Fruit fly (Drosophila melanogaster) whole organism, embryonic: Measurements from ENCODE around the gene asun.

ENCODE experiments used
- Antp ChIP-seq: fragments of 200-800 bp; sonication (Bioruptor generic); optimal IDR thresholded peaks from 3 replicates; lab custom pipeline; 2016; ENCODE audit warnings: missing biosample characterization, missing genetic modification characterization
- Atf-2 ChIP-seq: fragments of 200-800 bp; sonication (Bioruptor generic); optimal IDR thresholded peaks from 2 replicates; lab custom pipeline; 2016; ENCODE audit warnings: missing biosample characterization, missing genetic modification characterization
- CG10431 ChIP-seq: fragments of 200-800 bp; sonication (Bioruptor generic); optimal IDR thresholded peaks from 3 replicates; lab custom pipeline; 2018; ENCODE audit warnings: missing biosample characterization, mild to moderate bottlenecking, missing genetic modification characterization
- CG11085 ChIP-seq: fragments of 200-800 bp; sonication (Bioruptor generic); IDR thresholded peaks from 2 replicates; pipeline ENCODE4 v1.3.6; 2022; ENCODE audit warnings: missing biosample characterization, missing genetic modification characterization
- CG11504 ChIP-seq: fragments of 200-800 bp; sonication (Bioruptor generic); optimal IDR thresholded peaks from 3 replicates; lab custom pipeline; 2019; ENCODE audit warnings: missing biosample characterization, mild to moderate bottlenecking, missing genetic modification characterization, moderate library complexity
- CG12071 ChIP-seq: fragments of 200-800 bp; sonication (Bioruptor generic); optimal IDR thresholded peaks from 3 replicates; lab custom pipeline; 2018; ENCODE audit warnings: missing biosample characterization, mild to moderate bottlenecking, missing genetic modification characterization
- CG12104 ChIP-seq: fragments of 200-800 bp; sonication (Bioruptor generic); optimal IDR thresholded peaks from 3 replicates; lab custom pipeline; 2016; ENCODE audit warnings: missing biosample characterization, missing genetic modification characterization
- CG12155 ChIP-seq: fragments of 200-800 bp; sonication (Bioruptor generic); optimal IDR thresholded peaks from 3 replicates; lab custom pipeline; 2016; ENCODE audit warnings: missing biosample characterization, missing genetic modification characterization
- CG12659 ChIP-seq: fragments of 200-800 bp; sonication (Bioruptor generic); optimal IDR thresholded peaks from 3 replicates; lab custom pipeline; 2017; ENCODE audit warnings: mild to moderate bottlenecking, missing biosample characterization, missing genetic modification reagents, missing genetic modification characterization
- CG13287 ChIP-seq: fragments of 200-800 bp; sonication (Bioruptor generic); IDR thresholded peaks from 2 replicates; pipeline ENCODE4 v1.3.6; 2022; ENCODE audit warnings: missing biosample characterization, missing genetic modification characterization; ENCODE audit not compliant: partially characterized antibody
- CG14050 ChIP-seq: fragments of 200-800 bp; sonication (Bioruptor generic); IDR thresholded peaks from 3 replicates; pipeline ENCODE4 v1.3.6; 2022; ENCODE audit warnings: missing biosample characterization, missing genetic modification characterization
- CG17385 ChIP-seq: fragments of 200-800 bp; sonication (Bioruptor generic); optimal IDR thresholded peaks from 3 replicates; lab custom pipeline; 2018; ENCODE audit warnings: missing biosample characterization, mild to moderate bottlenecking, missing genetic modification characterization
- CG18011 ChIP-seq: fragments of 200-800 bp; sonication (Bioruptor generic); optimal IDR thresholded peaks from 2 replicates; lab custom pipeline; 2017; ENCODE audit warnings: missing biosample characterization, missing genetic modification characterization, mild to moderate bottlenecking, moderate library complexity, missing genotype
- CG30431 ChIP-seq: fragments of 200-800 bp; sonication (Bioruptor generic); optimal IDR thresholded peaks from 2 replicates; lab custom pipeline; 2017; ENCODE audit warnings: missing biosample characterization, missing genetic modification characterization
- CG32767 ChIP-seq: fragments of 200-800 bp; sonication (Bioruptor generic); IDR thresholded peaks from 2 replicates; pipeline ENCODE4 v1.3.6; 2022; ENCODE audit warnings: missing biosample characterization, missing genetic modification characterization
- CG3995 ChIP-seq: fragments of 200-800 bp; sonication (Bioruptor generic); optimal IDR thresholded peaks from 3 replicates; lab custom pipeline; 2016; ENCODE audit warnings: missing biosample characterization, missing genetic modification characterization
- CG6791 ChIP-seq: fragments of 200-800 bp; sonication (Bioruptor generic); IDR thresholded peaks from 3 replicates; pipeline ENCODE4 v1.3.6; 2022; ENCODE audit warnings: missing biosample characterization, missing genetic modification characterization; ENCODE audit not compliant: partially characterized antibody
- CG6813 ChIP-seq: fragments of 200-800 bp; sonication (Bioruptor generic); optimal IDR thresholded peaks from 2 replicates; lab custom pipeline; 2017; ENCODE audit warnings: missing biosample characterization, missing genetic modification characterization, mild to moderate bottlenecking, moderate library complexity, missing genetic modification reagents
- CG7357 ChIP-seq: fragments of 200-800 bp; sonication (Bioruptor generic); IDR thresholded peaks from 3 replicates; pipeline ENCODE4 v1.3.6; 2022; ENCODE audit warnings: missing biosample characterization, missing genetic modification characterization
- CG7556 ChIP-seq: fragments of 200-800 bp; sonication (Bioruptor generic); optimal IDR thresholded peaks from 2 replicates; lab custom pipeline; 2017; ENCODE audit warnings: missing biosample characterization, mild to moderate bottlenecking, missing genetic modification characterization
- CG7987 ChIP-seq: fragments of 200-800 bp; sonication (Bioruptor generic); optimal IDR thresholded peaks from 2 replicates; lab custom pipeline; 2018; ENCODE audit warnings: missing biosample characterization, mild to moderate bottlenecking, missing genetic modification characterization, moderate library complexity
- CG9797 ChIP-seq: fragments of 200-800 bp; sonication (Bioruptor generic); optimal IDR thresholded peaks from 3 replicates; lab custom pipeline; 2018; ENCODE audit warnings: missing biosample characterization, mild to moderate bottlenecking, missing genetic modification characterization
- Dad ChIP-seq: fragments of 200-800 bp; sonication (Bioruptor generic); optimal IDR thresholded peaks from 3 replicates; lab custom pipeline; 2016; ENCODE audit warnings: missing biosample characterization, missing genetic modification characterization
- E2f2 ChIP-seq: fragments of 200-800 bp; sonication (Bioruptor generic); IDR thresholded peaks from 2 replicates; pipeline ENCODE4 v1.3.6; 2022; ENCODE audit warnings: missing biosample characterization, missing genetic modification characterization
- HHEX ChIP-seq: fragments of 200-800 bp; sonication (Bioruptor generic); optimal IDR thresholded peaks from 3 replicates; lab custom pipeline; 2017; ENCODE audit warnings: missing biosample characterization, mild to moderate bottlenecking, missing genetic modification characterization, missing genetic modification reagents
- Hand ChIP-seq: fragments of 200-800 bp; sonication (Bioruptor generic); optimal IDR thresholded peaks from 2 replicates; lab custom pipeline; 2017; ENCODE audit warnings: mild to moderate bottlenecking, missing biosample characterization, missing genetic modification reagents, missing genetic modification characterization
- Sox102F ChIP-seq: fragments of 200-800 bp; sonication (Bioruptor generic); optimal IDR thresholded peaks from 2 replicates; lab custom pipeline; 2018; ENCODE audit warnings: missing biosample characterization, mild to moderate bottlenecking, missing genetic modification characterization, moderate library complexity
- Ssrp ChIP-seq: fragments of 200-800 bp; sonication (Bioruptor generic); optimal IDR thresholded peaks from 2 replicates; lab custom pipeline; 2018; ENCODE audit warnings: missing biosample characterization, mild to moderate bottlenecking, missing genetic modification characterization, moderate library complexity
- amos ChIP-seq: fragments of 200-800 bp; sonication (Bioruptor generic); IDR thresholded peaks from 2 replicates; pipeline ENCODE4 v1.3.6; 2022; ENCODE audit warnings: missing biosample characterization, missing genetic modification characterization; ENCODE audit not compliant: partially characterized antibody
- ash1 ChIP-seq: fragments of 200-800 bp; sonication (Bioruptor generic); optimal IDR thresholded peaks from 2 replicates; lab custom pipeline; 2018; ENCODE audit warnings: missing biosample characterization, mild to moderate bottlenecking, missing genetic modification characterization
- cwo ChIP-seq: fragments of 200-800 bp; sonication (Bioruptor generic); optimal IDR thresholded peaks from 3 replicates; lab custom pipeline; 2017; ENCODE audit warnings: missing biosample characterization, missing genetic modification characterization, mild to moderate bottlenecking, moderate library complexity, missing genetic modification reagents
- dimm ChIP-seq: fragments of 200-800 bp; sonication (Bioruptor generic); IDR thresholded peaks from 2 replicates; pipeline ENCODE4 v1.3.6; 2022; ENCODE audit warnings: missing biosample characterization, missing genetic modification characterization
- dysf ChIP-seq: fragments of 200-800 bp; sonication (Bioruptor generic); IDR thresholded peaks from 3 replicates; pipeline ENCODE4 v1.3.6; 2022; ENCODE audit warnings: missing biosample characterization, missing genetic modification characterization
- emc ChIP-seq: fragments of 200-800 bp; sonication (Bioruptor generic); optimal IDR thresholded peaks from 2 replicates; lab custom pipeline; 2016; ENCODE audit warnings: missing biosample characterization, missing genetic modification characterization
- ftz-f1 ChIP-seq: fragments of 200-800 bp; sonication (Bioruptor generic); optimal IDR thresholded peaks from 2 replicates; lab custom pipeline; 2016; ENCODE audit warnings: missing biosample characterization, missing genetic modification characterization
- grau ChIP-seq: fragments of 200-800 bp; optimal IDR thresholded peaks from 3 replicates; lab custom pipeline; 2019; ENCODE audit warnings: missing biosample characterization, mild to moderate bottlenecking, missing genetic modification characterization, moderate library complexity
- her ChIP-seq: fragments of 200-800 bp; sonication (Bioruptor generic); optimal IDR thresholded peaks from 2 replicates; lab custom pipeline; 2016; ENCODE audit warnings: missing biosample characterization, missing genetic modification characterization
- kay ChIP-seq: fragments of 200-800 bp; sonication (Bioruptor generic); optimal IDR thresholded peaks from 2 replicates; lab custom pipeline; 2016; ENCODE audit warnings: missing biosample characterization, missing genetic modification characterization
- lilli ChIP-seq: fragments of 200-800 bp; sonication (Bioruptor generic); optimal IDR thresholded peaks from 3 replicates; lab custom pipeline; 2016; ENCODE audit warnings: missing biosample characterization, missing genetic modification characterization
- lmd ChIP-seq: fragments of 200-800 bp; sonication (Bioruptor generic); IDR thresholded peaks from 2 replicates; pipeline ENCODE4 v1.3.6; 2022; ENCODE audit warnings: missing biosample characterization, missing genetic modification characterization
- mam ChIP-seq: fragments of 200-800 bp; sonication (Bioruptor generic); optimal IDR thresholded peaks from 3 replicates; lab custom pipeline; 2016; ENCODE audit warnings: missing biosample characterization, missing genetic modification characterization
- nau ChIP-seq: fragments of 200-800 bp; sonication (Bioruptor generic); optimal IDR thresholded peaks from 3 replicates; lab custom pipeline; 2017; ENCODE audit warnings: missing biosample characterization, mild to moderate bottlenecking, missing genetic modification characterization, missing genetic modification reagents
- oc ChIP-seq: fragments of 200-800 bp; sonication (Bioruptor generic); optimal IDR thresholded peaks from 2 replicates; lab custom pipeline; 2018; ENCODE audit warnings: missing biosample characterization, mild to moderate bottlenecking, missing genetic modification characterization, moderate library complexity
- p53 ChIP-seq: fragments of 200-800 bp; sonication (Bioruptor generic); optimal IDR thresholded peaks from 2 replicates; lab custom pipeline; 2016; ENCODE audit warnings: missing biosample characterization, missing genetic modification characterization
- run ChIP-seq: fragments of 200-800 bp; sonication (Bioruptor generic); optimal IDR thresholded peaks from 3 replicates; lab custom pipeline; 2018; ENCODE audit warnings: missing biosample characterization, mild to moderate bottlenecking, missing genetic modification characterization
- sens ChIP-seq: fragments of 200-800 bp; sonication (Bioruptor generic); peaks from one replicate; lab custom pipeline; 2016; ENCODE audit warnings: missing biosample characterization, missing genetic modification characterization
- tup ChIP-seq: fragments of 200-800 bp; sonication (Bioruptor generic); optimal IDR thresholded peaks from 2 replicates; lab custom pipeline; 2016; ENCODE audit warnings: missing biosample characterization, mild to moderate bottlenecking, missing genetic modification characterization, moderate library complexity
- vnd ChIP-seq: fragments of 200-800 bp; sonication (Bioruptor generic); IDR thresholded peaks from 3 replicates; pipeline ENCODE4 v1.3.6; 2022; ENCODE audit warnings: missing biosample characterization, missing genetic modification characterization; ENCODE audit not compliant: partially characterized antibody

Gene asun

dm6 chr3R:16231385-16232307, 32.4 kb upstream of the asun start (continued):
- TF ChIP-seq CG7357 (GFP tag; lab: Robert Waterston, UW) (peak; percentile 65; the same call in 1 of the 3 replicates), run (tag; lab: Kevin White, UChicago) (peak; percentile 24), CG9797 (peak; percentile 5), CG13287 (GFP tag; lab: Robert Waterston, UW) (no peak), amos (GFP tag; lab: Robert Waterston, UW) (no peak), p53 (peak; percentile 16), mam (GFP tag; lab: Kevin White, UChicago) (peak; percentile 74), ash1 (GFP tag; lab: Kevin White, UChicago) (no peak), CG12155 (peak; percentile 58), E2f2 (GFP tag; lab: Robert Waterston, UW) (no peak), tup (GFP tag; lab: Kevin White, UChicago) (peak; percentile 7), Dad (GFP tag; lab: Kevin White, UChicago) (peak; percentile 9), CG10431 (GFP tag; lab: Kevin White, UChicago) (peak; percentile 31), grau (peak; percentile 96), ftz-f1 (GFP tag; lab: Kevin White, UChicago) (peak; percentile 76), sens (GFP tag; lab: Kevin White, UChicago) (peak; percentile 97), kay (GFP tag; lab: Kevin White, UChicago) (peak; percentile 23), lilli (GFP tag; lab: Kevin White, UChicago) (peak; percentile 79), Atf-2 (peak; percentile 74), oc (tag; lab: Kevin White, UChicago) (no peak), CG12071 (GFP tag; lab: Kevin White, UChicago) (peak; percentile 16), Ssrp (peak; percentile 76), emc (GFP tag; lab: Kevin White, UChicago) (peak; percentile 8), CG6791 (GFP tag; lab: Robert Waterston, UW) (no peak), CG18011 (GFP tag; lab: Kevin White, UChicago) (peak; percentile 55), vnd (GFP tag; lab: Robert Waterston, UW) (no peak), Sox102F (GFP tag; lab: Kevin White, UChicago) (peak; percentile 77), dysf (GFP tag; lab: Robert Waterston, UW) (no peak), lmd (GFP tag; lab: Robert Waterston, UW) (no peak), CG14050 (GFP tag; lab: Robert Waterston, UW) (no peak), CG12104 (GFP tag; lab: Kevin White, UChicago) (peak; percentile 53), cwo (GFP tag; lab: Kevin White, UChicago) (peak; percentile 99), CG17385 (GFP tag; lab: Kevin White, UChicago) (peak; percentile 64), her (GFP tag; lab: Kevin White, UChicago) (peak; percentile 26), Antp (GFP tag; lab: Kevin White, UChicago) (peak; percentile 78), CG6813 (GFP tag; lab: Kevin White, UChicago) (peak; percentile 28), CG32767 (GFP tag; lab: Robert Waterston, UW) (no peak), CG7556 (peak; percentile 80), CG12659 (GFP tag; lab: Kevin White, UChicago) (peak; percentile 76), CG11504 (tag; lab: Kevin White, UChicago) (peak; percentile 87), CG11085 (no peak), CG7987 (GFP tag; lab: Kevin White, UChicago) (no peak), CG30431 (GFP tag; lab: Kevin White, UChicago) (peak; percentile 74), dimm (no peak), HHEX (GFP tag; lab: Kevin White, UChicago) (peak; percentile 73), Hand (GFP tag; lab: Kevin White, UChicago) (peak; percentile 78), CG3995 (GFP tag; lab: Kevin White, UChicago) (no peak), nau (GFP tag; lab: Kevin White, UChicago) (peak; percentile 69)
